Worm (Caenorhabditis elegans) whole organism, L3 larva: ENCODE data around the gene idpp-14.

ENCODE experiments used
- ZK546.5 ChIP-seq: sonication (generic microtip); optimal IDR thresholded peaks from 2 replicates; lab custom pipeline; 2017; ENCODE audit warnings: missing biosample characterization, missing genetic modification characterization
- ama-1 ChIP-seq: fragments of 150-350 bp; optimal IDR thresholded peaks from 2 replicates; lab custom pipeline; 2018
- ceh-82 ChIP-seq: fragments of 150-350 bp; optimal IDR thresholded peaks from 2 replicates; lab custom pipeline; 2014; ENCODE audit warnings: missing biosample characterization, missing genetic modification characterization
- ceh-9 ChIP-seq: sonication (generic microtip); optimal IDR thresholded peaks from 2 replicates; lab custom pipeline; 2018; ENCODE audit warnings: missing biosample characterization, missing genetic modification characterization
- elt-2 ChIP-seq: sonication (generic microtip); optimal IDR thresholded peaks from 2 replicates; lab custom pipeline; 2016; ENCODE audit warnings: missing genetic modification reagents, mild to moderate bottlenecking, missing genetic modification characterization, missing compliant biosample characterization
- jun-1 ChIP-seq: fragments of 150-350 bp; optimal IDR thresholded peaks from 2 replicates; lab custom pipeline; 2014; ENCODE audit warnings: missing biosample characterization, missing genetic modification reagents, missing genetic modification characterization
- mml-1 ChIP-seq: fragments of 150-350 bp; sonication (generic microtip); optimal IDR thresholded peaks from 3 replicates; lab custom pipeline; 2014; ENCODE audit warnings: missing biosample characterization, missing genetic modification characterization
- nhr-237 ChIP-seq: fragments of 150-350 bp; optimal IDR thresholded peaks from 2 replicates; lab custom pipeline; 2014; ENCODE audit warnings: missing biosample characterization, missing genetic modification characterization
- nhr-25 ChIP-seq: sonication (generic microtip); optimal IDR thresholded peaks from 2 replicates; lab custom pipeline; 2017; ENCODE audit warnings: missing biosample characterization, missing genetic modification characterization
- nhr-76 ChIP-seq: fragments of 150-350 bp; sonication (generic microtip); optimal IDR thresholded peaks from 5 replicates; lab custom pipeline; 2014; ENCODE audit warnings: missing biosample characterization, missing genetic modification characterization
- nhr-77 ChIP-seq: fragments of 150-350 bp; optimal IDR thresholded peaks from 2 replicates; lab custom pipeline; 2014; ENCODE audit warnings: missing biosample characterization, missing genetic modification characterization
- unc-62 ChIP-seq: fragments of 150-350 bp; sonication (generic microtip); optimal IDR thresholded peaks from 4 replicates; lab custom pipeline; 2014; ENCODE audit warnings: missing biosample characterization, missing genetic modification reagents, missing genetic modification characterization

- no peak for TF ChIP-seq ama-1 (lab: Kevin White, UChicago)
- TF ChIP-seq nhr-77 (tag; lab: Kevin White, UChicago): no peak
- TF ChIP-seq jun-1: no peak
- no peak for TF ChIP-seq mml-1 (tag; lab: Kevin White, UChicago)
- TF ChIP-seq elt-2 (tag; lab: Kevin White, UChicago): no peak
- no peak for TF ChIP-seq nhr-76 (tag; lab: Kevin White, UChicago)
- no peak for TF ChIP-seq ceh-9
- no peak for TF ChIP-seq ZK546.5 (tag; lab: Kevin White, UChicago)
- no peak for TF ChIP-seq ceh-82 (tag; lab: Kevin White, UChicago)
- no peak for TF ChIP-seq nhr-25 (tag; lab: Kevin White, UChicago)
- TF ChIP-seq unc-62 (GFP tag; lab: Kevin White, UChicago): no peak
- TF ChIP-seq nhr-237 (tag; lab: Kevin White, UChicago): no peak
Observed at ce11 chrX:16103396-16103795, 21.2 kb downstream of the idpp-14 start, which contains the start of gene ZK1073.2.
